Fruit fly (Drosophila melanogaster): ENCODE results near the gene Spt3.

The Spt3 gene

DNA sequence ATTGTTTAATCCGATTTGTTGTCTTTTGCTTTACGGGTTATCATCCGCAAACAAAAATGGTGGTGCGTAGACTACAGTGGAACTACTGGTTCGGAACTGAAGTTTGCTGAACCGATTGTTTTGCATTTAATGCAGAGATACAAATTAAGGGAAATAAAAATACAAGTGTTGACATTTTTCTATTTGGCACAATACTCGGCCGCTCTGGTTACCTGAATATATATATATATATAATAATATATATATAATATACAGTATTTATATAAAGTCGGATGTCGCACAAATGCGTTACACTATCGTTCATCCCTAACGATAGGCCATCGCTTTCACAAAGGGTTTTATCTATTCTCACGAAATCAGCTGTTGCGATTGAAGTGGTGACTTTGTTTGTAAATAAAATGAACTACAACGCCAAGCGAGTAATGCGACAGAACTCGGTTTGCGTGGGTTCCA lies at the start of gene Spt3, which contains the start of gene DCAF12:
TSS of gene Spt3 (plus strand) at position 329 of the 453 bp plus-strand sequence.
TSS of gene DCAF12 (minus strand) at position 204 of the 453 bp plus-strand sequence.
- peak; percentile 66 for TF ChIP-seq bab1 (GFP tag; optimal IDR thresholded peaks at IDR 0.05)
- no peak for TF ChIP-seq CG1620 (GFP tag; optimal IDR thresholded peaks at IDR 0.05)
- peak; percentile 75 for TF ChIP-seq toe (GFP tag; optimal IDR thresholded peaks at IDR 0.05)
- peak; percentile 47 for TF ChIP-seq pad (GFP tag; optimal IDR thresholded peaks at IDR 0.05)
- peak; percentile 49 for TF ChIP-seq CG7101 (tag; optimal IDR thresholded peaks at IDR 0.05)
- no peak for TF ChIP-seq cic (GFP tag; optimal IDR thresholded peaks at IDR 0.05)
- peak; percentile 47 for TF ChIP-seq Hr96 (GFP tag; optimal IDR thresholded peaks at IDR 0.05)
- peak; percentile 14 for TF ChIP-seq Mnt (GFP tag; optimal IDR thresholded peaks at IDR 0.05)
- peak; percentile 53 for TF ChIP-seq CG14711 (tag; optimal IDR thresholded peaks at IDR 0.05)
- peak; percentile 55 for TF ChIP-seq CG7045 (GFP tag; optimal IDR thresholded peaks at IDR 0.05)
- TF ChIP-seq ovo (GFP tag; optimal IDR thresholded peaks at IDR 0.05) = peak; percentile 34
- peak; percentile 8 for TF ChIP-seq tj (GFP tag; optimal IDR thresholded peaks at IDR 0.05)
- TF ChIP-seq cnc (optimal IDR thresholded peaks at IDR 0.05) = no peak
- TF ChIP-seq CG33017 (tag; optimal IDR thresholded peaks at IDR 0.05) = peak; percentile 5
- no peak for TF ChIP-seq Crg-1 (GFP tag; optimal IDR thresholded peaks at IDR 0.05)
- peak; percentile 48 for TF ChIP-seq CG12768 (GFP tag; optimal IDR thresholded peaks at IDR 0.05)
- TF ChIP-seq Clk (GFP tag; optimal IDR thresholded peaks at IDR 0.05) = peak; percentile 32
- TF ChIP-seq CG11617 (GFP tag; optimal IDR thresholded peaks at IDR 0.05) = peak; percentile 54

DNA sequence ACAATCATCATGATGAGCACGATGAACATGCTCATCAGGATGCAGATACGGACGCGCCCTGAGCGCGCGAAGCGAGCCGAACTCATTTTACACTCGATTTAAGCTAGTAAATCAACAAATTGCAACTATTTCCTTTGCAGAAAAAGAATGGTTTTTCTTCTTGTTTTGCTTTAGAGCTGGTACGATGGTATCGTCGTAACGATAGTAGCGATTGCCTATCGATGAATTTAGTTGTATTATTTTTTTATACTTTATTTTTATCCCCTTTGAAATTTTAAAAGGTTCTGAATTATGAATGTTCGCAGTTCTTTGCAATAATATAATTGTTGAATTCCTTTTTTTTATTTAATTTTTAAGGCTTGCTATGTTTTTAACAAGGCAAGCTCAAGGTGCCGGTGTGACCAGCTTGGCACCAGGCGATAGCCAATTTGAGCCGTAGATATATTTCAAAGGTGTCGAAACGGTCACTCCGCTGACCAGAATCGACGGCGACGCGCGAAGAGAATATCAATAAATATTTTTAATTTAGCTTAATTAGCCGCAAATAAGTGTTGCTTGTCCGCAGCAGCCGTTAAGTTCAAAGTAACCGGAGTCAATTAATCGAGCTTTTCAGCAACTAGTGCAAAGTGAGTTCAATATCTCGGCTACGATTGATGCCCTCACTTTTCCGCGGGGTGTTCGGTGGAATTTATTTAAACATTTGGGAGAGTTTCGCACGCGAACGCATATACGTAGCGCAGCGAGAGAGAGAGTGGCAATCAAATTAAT lies 49.5 kb upstream of the Spt3 start, which contains the start of the genes CG12213 and GC1:
TSS of gene CG12213 (minus strand) at position 430 of the 768 bp plus-strand sequence.
TSS of gene GC1 (plus strand) at position 447 of the 768 bp plus-strand sequence.
- no peak for TF ChIP-seq Crg-1 (GFP tag; optimal IDR thresholded peaks at IDR 0.05)
- no peak for TF ChIP-seq cic (GFP tag; optimal IDR thresholded peaks at IDR 0.05)
- peak; percentile 39 for TF ChIP-seq CG7101 (tag; optimal IDR thresholded peaks at IDR 0.05)
- TF ChIP-seq cnc (optimal IDR thresholded peaks at IDR 0.05) = no peak
- TF ChIP-seq pad (GFP tag; optimal IDR thresholded peaks at IDR 0.05) = no peak
- peak; percentile 30 for TF ChIP-seq CG14711 (tag; optimal IDR thresholded peaks at IDR 0.05)
- TF ChIP-seq Hr96 (GFP tag; optimal IDR thresholded peaks at IDR 0.05) = peak; percentile 7
- peak; percentile 46 for TF ChIP-seq CG11617 (GFP tag; optimal IDR thresholded peaks at IDR 0.05)
- no peak for TF ChIP-seq kay (GFP tag; ENCODE audit: borderline replicate concordance)
- peak; percentile 62 for TF ChIP-seq toe (GFP tag; optimal IDR thresholded peaks at IDR 0.05)
- no peak for TF ChIP-seq ovo (GFP tag; optimal IDR thresholded peaks at IDR 0.05)
- TF ChIP-seq bab1 (GFP tag; optimal IDR thresholded peaks at IDR 0.05) = peak; percentile 56
- TF ChIP-seq Clk (GFP tag; optimal IDR thresholded peaks at IDR 0.05) = no peak
- no peak for TF ChIP-seq CG12768 (GFP tag; optimal IDR thresholded peaks at IDR 0.05)
- peak; percentile 53 for TF ChIP-seq CG5204 (GFP tag; optimal IDR thresholded peaks at IDR 0.05)
- TF ChIP-seq Mnt (GFP tag; optimal IDR thresholded peaks at IDR 0.05) = peak; percentile 24
- TF ChIP-seq tj (GFP tag; optimal IDR thresholded peaks at IDR 0.05) = no peak
- TF ChIP-seq CG33017 (tag; optimal IDR thresholded peaks at IDR 0.05) = no peak
- TF ChIP-seq CG1620 (GFP tag; optimal IDR thresholded peaks at IDR 0.05) = peak; percentile 32
- no peak for TF ChIP-seq CG7045 (GFP tag; optimal IDR thresholded peaks at IDR 0.05)

DNA sequence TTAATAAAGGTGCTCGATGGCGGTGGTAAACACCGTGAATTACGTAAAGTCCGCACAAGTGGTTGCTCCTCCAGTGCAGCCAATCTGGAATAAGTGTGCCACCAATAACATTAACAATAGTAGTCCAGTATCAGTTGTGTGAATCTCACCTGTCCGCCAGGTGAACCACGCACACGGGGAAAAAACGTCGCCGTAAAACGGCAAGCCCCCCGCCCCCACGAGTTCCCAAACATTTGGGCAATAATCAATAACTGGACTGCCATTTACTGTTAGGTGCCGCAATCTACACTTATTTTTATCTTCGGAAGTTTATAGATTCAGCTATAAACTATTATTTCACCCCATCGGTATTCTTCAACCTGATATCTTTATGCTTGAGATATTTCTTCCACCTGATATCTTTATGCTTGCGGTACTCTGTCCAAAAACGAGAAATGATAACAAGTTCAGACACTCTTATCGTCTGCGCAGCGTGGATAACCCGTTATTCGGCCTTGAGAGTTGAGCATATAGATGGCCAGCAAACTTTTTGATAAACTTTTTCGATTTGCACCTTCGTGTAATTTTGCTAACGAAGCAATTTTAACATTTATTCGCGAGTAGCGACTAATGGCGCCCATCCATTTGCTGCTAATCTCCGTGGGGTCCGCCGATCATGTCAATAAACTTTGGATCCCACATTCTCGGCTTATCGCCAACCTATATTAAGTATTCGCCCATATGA lies 48.8 kb upstream of the Spt3 start:
- peak; percentile 69 for TF ChIP-seq tj (GFP tag; optimal IDR thresholded peaks at IDR 0.05)
- no peak for TF ChIP-seq CG1620 (GFP tag; optimal IDR thresholded peaks at IDR 0.05)
- no peak for TF ChIP-seq Crg-1 (GFP tag; optimal IDR thresholded peaks at IDR 0.05)
- no peak for TF ChIP-seq cnc (optimal IDR thresholded peaks at IDR 0.05)
- TF ChIP-seq ovo (GFP tag; optimal IDR thresholded peaks at IDR 0.05) = peak; percentile 83
- TF ChIP-seq CG12768 (GFP tag; optimal IDR thresholded peaks at IDR 0.05) = peak; percentile 28
- TF ChIP-seq Mnt (GFP tag; optimal IDR thresholded peaks at IDR 0.05) = peak; percentile 8
- TF ChIP-seq CG14711 (tag; optimal IDR thresholded peaks at IDR 0.05) = no peak
- no peak for TF ChIP-seq kay (GFP tag; ENCODE audit: borderline replicate concordance)
- no peak for TF ChIP-seq CG7045 (GFP tag; optimal IDR thresholded peaks at IDR 0.05)
- no peak for TF ChIP-seq pad (GFP tag; optimal IDR thresholded peaks at IDR 0.05)
- TF ChIP-seq toe (GFP tag; optimal IDR thresholded peaks at IDR 0.05) = no peak
- peak; percentile 52 for TF ChIP-seq cic (GFP tag; optimal IDR thresholded peaks at IDR 0.05)
- no peak for TF ChIP-seq CG7101 (tag; optimal IDR thresholded peaks at IDR 0.05)
- TF ChIP-seq bab1 (GFP tag; optimal IDR thresholded peaks at IDR 0.05) = no peak
- no peak for TF ChIP-seq CG33017 (tag; optimal IDR thresholded peaks at IDR 0.05)
- no peak for TF ChIP-seq Hr96 (GFP tag; optimal IDR thresholded peaks at IDR 0.05)

DNA sequence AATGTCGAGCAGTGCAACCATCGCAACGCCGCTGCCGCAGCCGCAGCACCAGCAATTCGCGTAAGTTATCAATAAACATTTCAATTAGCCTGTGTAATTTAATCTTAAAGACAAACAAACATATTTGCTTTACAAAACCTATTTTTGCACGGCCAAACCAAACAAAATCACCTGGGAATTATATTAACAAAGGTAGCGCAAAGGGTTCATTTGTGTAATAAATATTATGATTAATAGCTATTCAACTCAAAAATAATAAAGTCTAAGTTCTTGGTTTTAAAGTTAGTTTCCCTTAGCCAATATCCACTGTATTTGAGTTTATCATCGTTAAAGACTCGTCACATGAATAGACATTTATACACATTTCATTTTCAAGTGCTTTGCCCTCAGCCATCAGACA lies 47.7 kb upstream of the Spt3 start:
- TF ChIP-seq Crg-1 (GFP tag; optimal IDR thresholded peaks at IDR 0.05) (no peak), CG11617 (GFP tag; optimal IDR thresholded peaks at IDR 0.05) (peak; percentile 29), kay (GFP tag; ENCODE audit: borderline replicate concordance) (no peak), Clk (GFP tag; optimal IDR thresholded peaks at IDR 0.05) (no peak), CG7101 (tag; optimal IDR thresholded peaks at IDR 0.05) (peak; percentile 48), CG1620 (GFP tag; optimal IDR thresholded peaks at IDR 0.05) (no peak), cic (GFP tag; optimal IDR thresholded peaks at IDR 0.05) (peak; percentile 38), CG12768 (GFP tag; optimal IDR thresholded peaks at IDR 0.05) (peak; percentile 8), Mnt (GFP tag; optimal IDR thresholded peaks at IDR 0.05) (no peak), ovo (GFP tag; optimal IDR thresholded peaks at IDR 0.05) (no peak), toe (GFP tag; optimal IDR thresholded peaks at IDR 0.05) (peak; percentile 6), CG7045 (GFP tag; optimal IDR thresholded peaks at IDR 0.05) (peak; percentile 15), bab1 (GFP tag; optimal IDR thresholded peaks at IDR 0.05) (no peak), Hr96 (GFP tag; optimal IDR thresholded peaks at IDR 0.05) (peak; percentile 25), CG5204 (GFP tag; optimal IDR thresholded peaks at IDR 0.05) (peak; percentile 3), pad (GFP tag; optimal IDR thresholded peaks at IDR 0.05) (no peak), tj (GFP tag; optimal IDR thresholded peaks at IDR 0.05) (no peak), cnc (optimal IDR thresholded peaks at IDR 0.05) (no peak), CG14711 (tag; optimal IDR thresholded peaks at IDR 0.05) (peak; percentile 17), CG33017 (tag; optimal IDR thresholded peaks at IDR 0.05) (peak; percentile 46)

All from whole organism, adult.